Fruit fly (Drosophila melanogaster) whole organism, adult: ENCODE measurements around the gene B-H2.

Source experiments
- CG11617 ChIP-seq: fragments of 200-800 bp; sonication (Bioruptor generic); optimal IDR thresholded peaks from 2 replicates; lab custom pipeline; 2017; ENCODE audit warnings: mild to moderate bottlenecking, missing biosample characterization, missing genetic modification reagents, missing genetic modification characterization
- CG12768 ChIP-seq: fragments of 200-800 bp; sonication (Bioruptor generic); optimal IDR thresholded peaks from 2 replicates; lab custom pipeline; 2017; ENCODE audit warnings: missing biosample characterization, missing genetic modification characterization, mild to moderate bottlenecking, moderate library complexity, missing genetic modification reagents
- CG14711 ChIP-seq: fragments of 200-800 bp; sonication (Bioruptor generic); optimal IDR thresholded peaks from 2 replicates; lab custom pipeline; 2018; ENCODE audit warnings: missing biosample characterization, mild to moderate bottlenecking, missing genetic modification characterization, moderate library complexity
- CG1620 ChIP-seq: fragments of 200-800 bp; sonication (Bioruptor generic); optimal IDR thresholded peaks from 2 replicates; lab custom pipeline; 2016; ENCODE audit warnings: missing biosample characterization, missing genetic modification characterization
- CG33017 ChIP-seq: fragments of 200-800 bp; sonication (Bioruptor generic); optimal IDR thresholded peaks from 2 replicates; lab custom pipeline; 2018; ENCODE audit warnings: missing biosample characterization, mild to moderate bottlenecking, missing genetic modification characterization, moderate library complexity
- CG5204 ChIP-seq: fragments of 200-800 bp; sonication (Bioruptor generic); optimal IDR thresholded peaks from 2 replicates; lab custom pipeline; 2016; ENCODE audit warnings: missing biosample characterization, missing genetic modification characterization
- CG7045 ChIP-seq: fragments of 200-800 bp; sonication (Bioruptor generic); optimal IDR thresholded peaks from 2 replicates; lab custom pipeline; 2017; ENCODE audit warnings: missing biosample characterization, mild to moderate bottlenecking, missing genetic modification characterization
- CG7101 ChIP-seq: fragments of 200-800 bp; sonication (Bioruptor generic); optimal IDR thresholded peaks from 2 replicates; lab custom pipeline; 2018; ENCODE audit warnings: missing biosample characterization, mild to moderate bottlenecking, missing genetic modification characterization, moderate library complexity
- Clk ChIP-seq: fragments of 200-800 bp; sonication (Bioruptor generic); optimal IDR thresholded peaks from 2 replicates; lab custom pipeline; 2017; ENCODE audit warnings: missing biosample characterization, missing genetic modification characterization
- Crg-1 ChIP-seq: fragments of 200-800 bp; sonication (Bioruptor generic); optimal IDR thresholded peaks from 2 replicates; lab custom pipeline; 2016; ENCODE audit warnings: missing biosample characterization, missing genetic modification characterization
- Hr96 ChIP-seq: fragments of 200-800 bp; sonication (Bioruptor generic); optimal IDR thresholded peaks from 2 replicates; lab custom pipeline; 2016; ENCODE audit warnings: missing biosample characterization, missing genetic modification characterization
- Mnt ChIP-seq: fragments of 200-800 bp; sonication (Bioruptor generic); optimal IDR thresholded peaks from 2 replicates; lab custom pipeline; 2016; ENCODE audit warnings: missing biosample characterization, mild to moderate bottlenecking, missing genetic modification characterization
- bab1 ChIP-seq: fragments of 200-800 bp; sonication (Bioruptor generic); optimal IDR thresholded peaks from 3 replicates; lab custom pipeline; 2019; ENCODE audit warnings: missing biosample characterization, mild to moderate bottlenecking, missing genetic modification characterization, moderate library complexity
- cic ChIP-seq: fragments of 200-800 bp; sonication (Bioruptor generic); optimal IDR thresholded peaks from 2 replicates; lab custom pipeline; 2017; ENCODE audit warnings: missing biosample characterization, mild to moderate bottlenecking, missing genetic modification characterization, moderate library complexity
- cnc ChIP-seq, 2 experiments: fragments of >200 bp; optimal IDR thresholded peaks; 2 replicates each; lab custom pipeline; 2017
- kay ChIP-seq: fragments of 200-800 bp; sonication (Bioruptor generic); peaks from one replicate; lab custom pipeline; 2016; ENCODE audit warnings: missing biosample characterization, missing genetic modification characterization, borderline replicate concordance
- ovo ChIP-seq: fragments of 200-800 bp; sonication (Bioruptor generic); optimal IDR thresholded peaks from 2 replicates; lab custom pipeline; 2016; ENCODE audit warnings: missing biosample characterization, missing genetic modification characterization
- pad ChIP-seq: fragments of 200-800 bp; sonication (Bioruptor generic); optimal IDR thresholded peaks from 3 replicates; lab custom pipeline; 2017; ENCODE audit warnings: missing biosample characterization, missing genetic modification characterization, mild to moderate bottlenecking, moderate library complexity, missing genetic modification reagents
- tj ChIP-seq: fragments of 200-800 bp; sonication (Bioruptor generic); optimal IDR thresholded peaks from 3 replicates; lab custom pipeline; 2017; ENCODE audit warnings: missing biosample characterization, mild to moderate bottlenecking, missing genetic modification characterization, moderate library complexity
- toe ChIP-seq: fragments of 200-800 bp; sonication (Bioruptor generic); optimal IDR thresholded peaks from 2 replicates; lab custom pipeline; 2016; ENCODE audit warnings: missing biosample characterization, missing genetic modification characterization

B-H2 gene

dm6 chrX:17352937-17353336 is 38.6 kb downstream of the B-H2 start:
- TF ChIP-seq CG7045 (GFP tag; lab: Kevin White, UChicago): no peak
- TF ChIP-seq CG11617 (GFP tag; lab: Kevin White, UChicago): no peak
- TF ChIP-seq CG12768 (GFP tag; lab: Kevin White, UChicago): no peak
- no peak for TF ChIP-seq cnc (optimal IDR thresholded peaks at IDR 0.05; lab: Kevin White, UChicago)
- TF ChIP-seq kay (GFP tag; lab: Kevin White, UChicago): no peak
- TF ChIP-seq Crg-1: no peak
- no peak for TF ChIP-seq CG14711

DNA sequence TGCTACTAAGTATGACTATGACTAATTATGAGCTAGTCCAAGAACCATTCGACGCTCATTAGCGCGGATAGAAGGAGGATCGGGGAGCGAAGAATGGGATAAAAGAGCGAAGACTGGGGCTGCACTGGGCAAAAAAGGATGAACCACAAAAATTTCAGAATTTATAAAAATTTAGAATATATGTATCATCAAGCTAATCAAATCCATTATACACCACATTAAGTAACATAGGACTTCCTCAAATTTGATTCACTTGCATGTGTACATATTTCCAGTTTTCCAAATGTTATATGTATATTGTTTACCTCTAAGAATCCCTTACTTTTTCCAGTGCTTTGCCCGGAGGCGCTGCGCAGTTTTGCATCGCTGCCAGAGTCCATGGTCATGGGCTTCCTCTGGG is 41.4 kb downstream of the B-H2 start:
- TF ChIP-seq CG11617 (GFP tag; lab: Kevin White, UChicago) (no peak), tj (no peak), Crg-1 (no peak), CG7045 (GFP tag; lab: Kevin White, UChicago) (no peak), CG33017 (no peak), pad (GFP tag; lab: Kevin White, UChicago) (no peak), cic (GFP tag; lab: Kevin White, UChicago) (no peak), ovo (GFP tag; lab: Kevin White, UChicago) (no peak), kay (GFP tag; lab: Kevin White, UChicago) (no peak), Mnt (GFP tag; lab: Kevin White, UChicago) (no peak)

- TF ChIP-seq bab1: no peak
- no peak for TF ChIP-seq kay (GFP tag; lab: Kevin White, UChicago)
- no peak for TF ChIP-seq CG1620
- no peak for TF ChIP-seq CG12768 (GFP tag; lab: Kevin White, UChicago)
- TF ChIP-seq CG11617 (GFP tag; lab: Kevin White, UChicago): no peak
- no peak for TF ChIP-seq cnc (optimal IDR thresholded peaks at IDR 0.05; lab: Kevin White, UChicago)
Measured at dm6 chrX:17357443-17357842, 43.1 kb downstream of the B-H2 start.

DNA sequence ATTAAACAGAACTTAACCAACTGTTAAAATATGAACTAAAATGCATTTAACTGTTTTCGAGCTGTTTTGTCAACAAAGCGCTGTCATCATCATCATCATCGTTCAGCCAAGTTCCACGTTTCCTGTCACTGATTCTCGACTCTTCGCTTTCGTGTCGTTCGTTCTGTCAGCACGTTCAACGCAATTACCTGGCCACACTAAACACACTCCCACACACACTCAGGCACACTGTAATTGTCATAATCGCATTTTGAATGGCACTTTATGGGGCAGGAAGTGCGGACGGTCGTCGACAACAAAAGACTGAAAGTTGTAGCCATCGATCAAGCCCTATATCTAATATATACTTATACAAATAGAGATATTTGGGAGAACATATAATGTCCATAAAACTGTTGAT is 46.7 kb downstream of the B-H2 start:
- TF ChIP-seq CG7045 (GFP tag; lab: Kevin White, UChicago): no peak
- TF ChIP-seq bab1: no peak
- no peak for TF ChIP-seq CG5204

dm6 chrX:17368569-17368968 is 54.2 kb downstream of the B-H2 start:
- TF ChIP-seq Mnt (GFP tag; lab: Kevin White, UChicago) (no peak), CG1620 (no peak), kay (GFP tag; lab: Kevin White, UChicago) (no peak), CG33017 (no peak), Hr96 (no peak), bab1 (no peak), CG7045 (GFP tag; lab: Kevin White, UChicago) (no peak), cic (GFP tag; lab: Kevin White, UChicago) (no peak), CG12768 (GFP tag; lab: Kevin White, UChicago) (no peak), CG14711 (no peak), Clk (GFP tag; lab: Kevin White, UChicago) (no peak), ovo (GFP tag; lab: Kevin White, UChicago) (no peak), tj (no peak), CG11617 (GFP tag; lab: Kevin White, UChicago) (no peak), cnc (optimal IDR thresholded peaks at IDR 0.05; lab: Kevin White, UChicago) (no peak), toe (GFP tag; lab: Kevin White, UChicago) (no peak), CG7101 (tag; lab: Kevin White, UChicago) (no peak), pad (GFP tag; lab: Kevin White, UChicago) (no peak), CG5204 (no peak)
